Worm (Caenorhabditis elegans): ENCODE data around the gene F54F2.9.

- TF ChIP-seq T22C8.4 (GFP tag; IDR thresholded peaks at IDR 0.05) (no peak), med-1 (GFP tag; optimal IDR thresholded peaks at IDR 0.05; ENCODE audit: insufficient read depth) (no peak), tab-1 (GFP tag; IDR thresholded peaks at IDR 0.05) (no peak), cog-1 (tag; optimal IDR thresholded peaks at IDR 0.05) (no peak), ref-1 (GFP tag; conservative IDR thresholded peaks at IDR 0.05) (no peak), ztf-29 (GFP tag; IDR thresholded peaks at IDR 0.05) (no peak)
These were observed 19.8 kb downstream of the F54F2.9 start, which contains the start of gene F54F2.7 for ce11 chrIII:8807246-8807645.
